Fruit fly (Drosophila melanogaster) whole organism, embryonic: ENCODE measurements around the gene Kr-h1.
A peak's percentile ranks its signal among the peaks of the same experiment; 100 is the strongest.

ENCODE experiments used
- Bdp1 ChIP-seq: fragments of 200-800 bp; sonication (Bioruptor generic); optimal IDR thresholded peaks from 3 replicates; lab custom pipeline; 2016; ENCODE audit warnings: missing biosample characterization, missing genetic modification characterization
- CG10321 ChIP-seq: fragments of 200-800 bp; sonication (Bioruptor generic); IDR thresholded peaks from 2 replicates; pipeline ENCODE4 v1.3.6; 2022; ENCODE audit warnings: missing biosample characterization, missing genetic modification characterization
- CG12942 ChIP-seq: fragments of 200-800 bp; sonication (Bioruptor generic); optimal IDR thresholded peaks from 3 replicates; lab custom pipeline; 2016; ENCODE audit warnings: missing biosample characterization, missing genetic modification characterization
- CG13894 ChIP-seq: fragments of 200-800 bp; sonication (Bioruptor generic); optimal IDR thresholded peaks from 3 replicates; lab custom pipeline; 2018; ENCODE audit warnings: missing biosample characterization, mild to moderate bottlenecking, missing genetic modification characterization, moderate library complexity
- CG14860 ChIP-seq: fragments of 200-800 bp; sonication (Bioruptor generic); IDR thresholded peaks from 3 replicates; pipeline ENCODE4 v1.3.6; 2022; ENCODE audit warnings: missing biosample characterization, missing genetic modification characterization; ENCODE audit not compliant: partially characterized antibody
- CG15269 ChIP-seq: fragments of 200-800 bp; sonication (Bioruptor generic); optimal IDR thresholded peaks from 2 replicates; lab custom pipeline; 2018; ENCODE audit warnings: missing biosample characterization, mild to moderate bottlenecking, missing genetic modification characterization, moderate library complexity
- CG15514 ChIP-seq: fragments of 200-800 bp; sonication (Bioruptor generic); optimal IDR thresholded peaks from 3 replicates; lab custom pipeline; 2017; ENCODE audit warnings: missing biosample characterization, missing genetic modification characterization, mild to moderate bottlenecking, moderate library complexity, missing genetic modification reagents
- CG16863 ChIP-seq: fragments of 200-800 bp; sonication (Bioruptor generic); optimal IDR thresholded peaks from 3 replicates; lab custom pipeline; 2016; ENCODE audit warnings: missing biosample characterization, missing genetic modification characterization
- CG18599 ChIP-seq: fragments of 200-800 bp; sonication (Bioruptor generic); optimal IDR thresholded peaks from 3 replicates; lab custom pipeline; 2017; ENCODE audit warnings: missing biosample characterization, missing genetic modification characterization, mild to moderate bottlenecking, moderate library complexity, missing genetic modification reagents
- CG2120 ChIP-seq: fragments of 200-800 bp; sonication (Bioruptor generic); optimal IDR thresholded peaks from 3 replicates; lab custom pipeline; 2016; ENCODE audit warnings: missing biosample characterization, missing genetic modification characterization
- CG2202 ChIP-seq: fragments of 200-800 bp; sonication (Bioruptor generic); optimal IDR thresholded peaks from 2 replicates; lab custom pipeline; 2018; ENCODE audit warnings: missing biosample characterization, mild to moderate bottlenecking, missing genetic modification characterization
- CG30020 ChIP-seq: fragments of 200-800 bp; optimal IDR thresholded peaks from 2 replicates; lab custom pipeline; 2019; ENCODE audit warnings: missing biosample characterization, mild to moderate bottlenecking, missing genetic modification characterization, moderate library complexity
- CG30403 ChIP-seq: fragments of 200-800 bp; sonication (Bioruptor generic); optimal IDR thresholded peaks from 3 replicates; lab custom pipeline; 2016; ENCODE audit warnings: missing biosample characterization, missing genetic modification characterization
- CG32532 ChIP-seq: fragments of 200-800 bp; sonication (Bioruptor generic); IDR thresholded peaks from 2 replicates; pipeline ENCODE4 v1.3.6; 2022; ENCODE audit warnings: missing biosample characterization, missing genetic modification characterization
- CG3726 ChIP-seq: fragments of 200-800 bp; sonication (Bioruptor generic); IDR thresholded peaks from 3 replicates; pipeline ENCODE4, ENCODE4 v1.3.6; 2022; ENCODE audit warnings: missing biosample characterization, missing genetic modification characterization
- CG3847 ChIP-seq: fragments of 200-800 bp; sonication (Bioruptor generic); IDR thresholded peaks from 2 replicates; pipeline ENCODE4 v1.3.6; 2022; ENCODE audit warnings: missing biosample characterization, missing genetic modification characterization
- CG42726 ChIP-seq: fragments of 200-800 bp; sonication (Bioruptor generic); IDR thresholded peaks from 2 replicates; pipeline ENCODE4 v1.3.6; 2022; ENCODE audit warnings: missing biosample characterization, missing genetic modification characterization; ENCODE audit not compliant: partially characterized antibody
- CG4820 ChIP-seq: fragments of 200-800 bp; sonication (Bioruptor generic); optimal IDR thresholded peaks from 3 replicates; lab custom pipeline; 2016; ENCODE audit warnings: missing biosample characterization, missing genetic modification characterization
- CG6254 ChIP-seq: fragments of 200-800 bp; sonication (Bioruptor generic); optimal IDR thresholded peaks from 3 replicates; lab custom pipeline; 2017; ENCODE audit warnings: mild to moderate bottlenecking, missing biosample characterization, missing genetic modification reagents, missing genetic modification characterization
- CG7271 ChIP-seq: fragments of 200-800 bp; sonication (Bioruptor generic); optimal IDR thresholded peaks from 2 replicates; lab custom pipeline; 2018; ENCODE audit warnings: missing biosample characterization, mild to moderate bottlenecking, missing genetic modification characterization, moderate library complexity
- CHES-1-like ChIP-seq: fragments of 200-800 bp; sonication (Bioruptor generic); optimal IDR thresholded peaks from 2 replicates; lab custom pipeline; 2016; ENCODE audit warnings: missing biosample characterization, missing genetic modification characterization
- Dad ChIP-seq: fragments of 200-800 bp; sonication (Bioruptor generic); optimal IDR thresholded peaks from 3 replicates; lab custom pipeline; 2016; ENCODE audit warnings: missing biosample characterization, missing genetic modification characterization
- Gug ChIP-seq: fragments of 200-800 bp; sonication (Bioruptor generic); IDR thresholded peaks from 4 replicates; pipeline ENCODE4 v1.3.6; 2022; ENCODE audit warnings: missing biosample characterization, missing genetic modification characterization
- Hey ChIP-seq: fragments of 200-800 bp; sonication (Bioruptor generic); optimal IDR thresholded peaks from 3 replicates; lab custom pipeline; 2018; ENCODE audit warnings: missing biosample characterization, mild to moderate bottlenecking, missing genetic modification characterization
- Hr51 ChIP-seq, 2 experiments: fragments of 200-800 bp; sonication (Bioruptor generic); optimal IDR thresholded peaks; 2 replicates in 1 of 2; 3 replicates in 1 of 2; lab custom pipeline; 2016 to 2018; ENCODE audit warnings: missing biosample characterization in 2 of 2, missing genetic modification characterization in 2 of 2, mild to moderate bottlenecking in 1 of 2, moderate library complexity in 1 of 2
- Jarid2 ChIP-seq: fragments of 200-800 bp; sonication (Bioruptor generic); optimal IDR thresholded peaks from 3 replicates; lab custom pipeline; 2017; ENCODE audit warnings: mild to moderate bottlenecking, missing biosample characterization, missing genetic modification reagents, missing genetic modification characterization
- Oli ChIP-seq: fragments of 200-800 bp; sonication (Bioruptor generic); optimal IDR thresholded peaks from 2 replicates; lab custom pipeline; 2018; ENCODE audit warnings: missing biosample characterization, mild to moderate bottlenecking, missing genetic modification characterization, moderate library complexity
- Spps ChIP-seq: fragments of 200-800 bp; sonication (Bioruptor generic); optimal IDR thresholded peaks from 2 replicates; lab custom pipeline; 2018; ENCODE audit warnings: missing biosample characterization, mild to moderate bottlenecking, missing genetic modification characterization
- Vsx1 ChIP-seq: fragments of 200-800 bp; sonication (Bioruptor generic); optimal IDR thresholded peaks from 2 replicates; lab custom pipeline; 2017; ENCODE audit warnings: missing biosample characterization, mild to moderate bottlenecking, missing genetic modification characterization, missing genetic modification reagents
- ash1 ChIP-seq: fragments of 200-800 bp; sonication (Bioruptor generic); optimal IDR thresholded peaks from 2 replicates; lab custom pipeline; 2018; ENCODE audit warnings: missing biosample characterization, mild to moderate bottlenecking, missing genetic modification characterization
- ato ChIP-seq: fragments of 200-800 bp; sonication (Bioruptor generic); IDR thresholded peaks from 2 replicates; pipeline ENCODE4 v1.3.6; 2022; ENCODE audit warnings: missing biosample characterization, missing genetic modification characterization; ENCODE audit not compliant: partially characterized antibody
- bab2 ChIP-seq: fragments of 200-800 bp; sonication (Bioruptor generic); optimal IDR thresholded peaks from 2 replicates; lab custom pipeline; 2016; ENCODE audit warnings: missing biosample characterization, missing genetic modification characterization
- br ChIP-seq: fragments of >200 bp; optimal IDR thresholded peaks from 2 replicates; lab custom pipeline; 2017
- btn ChIP-seq: fragments of 200-800 bp; sonication (Bioruptor generic); optimal IDR thresholded peaks from 2 replicates; lab custom pipeline; 2016; ENCODE audit warnings: missing biosample characterization, missing genetic modification characterization
- cas ChIP-seq: fragments of 200-800 bp; sonication (Bioruptor generic); IDR thresholded peaks from 2 replicates; pipeline ENCODE4 v1.3.6; 2022; ENCODE audit warnings: missing biosample characterization, missing genetic modification characterization
- caup ChIP-seq: fragments of 200-800 bp; sonication (Bioruptor generic); optimal IDR thresholded peaks from 3 replicates; lab custom pipeline; 2017; ENCODE audit warnings: missing biosample characterization, mild to moderate bottlenecking, missing genetic modification characterization, moderate library complexity; ENCODE audit not compliant: severe bottlenecking
- corto ChIP-seq: fragments of 200-800 bp; sonication (Bioruptor generic); optimal IDR thresholded peaks from 2 replicates; lab custom pipeline; 2016; ENCODE audit warnings: missing biosample characterization, mild to moderate bottlenecking, missing genetic modification characterization, moderate library complexity
- crc ChIP-seq: fragments of 200-800 bp; sonication (Bioruptor generic); optimal IDR thresholded peaks from 2 replicates; lab custom pipeline; 2016; ENCODE audit warnings: missing biosample characterization, missing genetic modification characterization
- dan ChIP-seq: fragments of 200-800 bp; sonication (Bioruptor generic); IDR thresholded peaks from 2 replicates; pipeline ENCODE4 v1.3.6; 2022; ENCODE audit warnings: missing biosample characterization, missing genetic modification characterization
- ewg ChIP-seq: fragments of 200-800 bp; sonication (Bioruptor generic); optimal IDR thresholded peaks from 3 replicates; lab custom pipeline; 2017; ENCODE audit warnings: mild to moderate bottlenecking, missing biosample characterization, missing genetic modification reagents, missing genetic modification characterization
- h ChIP-seq: fragments of >200 bp; optimal IDR thresholded peaks from 2 replicates; lab custom pipeline; 2017
- jigr1 ChIP-seq: fragments of 200-800 bp; sonication (Bioruptor generic); IDR thresholded peaks from 3 replicates; pipeline ENCODE4 v1.3.6; 2022; ENCODE audit warnings: missing biosample characterization, missing genetic modification characterization
- jumu ChIP-seq: fragments of 200-800 bp; sonication (Bioruptor generic); optimal IDR thresholded peaks from 3 replicates; lab custom pipeline; 2016; ENCODE audit warnings: missing biosample characterization, missing genetic modification characterization
- lab ChIP-seq: fragments of 200-800 bp; sonication (Bioruptor generic); optimal IDR thresholded peaks from 3 replicates; lab custom pipeline; 2017; ENCODE audit warnings: missing biosample characterization, missing genetic modification characterization, mild to moderate bottlenecking, moderate library complexity, missing genetic modification reagents
- luna ChIP-seq: fragments of 200-800 bp; sonication (Bioruptor generic); optimal IDR thresholded peaks from 2 replicates; lab custom pipeline; 2016; ENCODE audit warnings: missing biosample characterization, missing genetic modification characterization
- onecut ChIP-seq: fragments of 200-800 bp; sonication (Bioruptor generic); IDR thresholded peaks from 2 replicates; pipeline ENCODE4 v1.3.6; 2022; ENCODE audit warnings: missing biosample characterization, missing genetic modification characterization
- phol ChIP-seq: fragments of 200-800 bp; sonication (Bioruptor generic); optimal IDR thresholded peaks from 3 replicates; lab custom pipeline; 2018; ENCODE audit warnings: missing biosample characterization, mild to moderate bottlenecking, missing genetic modification characterization, moderate library complexity
- twi ChIP-seq: fragments of 200-800 bp; optimal IDR thresholded peaks from 2 replicates; lab custom pipeline; 2019; ENCODE audit warnings: missing biosample characterization, mild to moderate bottlenecking, missing genetic modification characterization, moderate library complexity
- tx ChIP-seq: fragments of 200-800 bp; sonication (Bioruptor generic); optimal IDR thresholded peaks from 2 replicates; lab custom pipeline; 2016; ENCODE audit warnings: missing biosample characterization, missing genetic modification characterization

Gene Kr-h1

DNA sequence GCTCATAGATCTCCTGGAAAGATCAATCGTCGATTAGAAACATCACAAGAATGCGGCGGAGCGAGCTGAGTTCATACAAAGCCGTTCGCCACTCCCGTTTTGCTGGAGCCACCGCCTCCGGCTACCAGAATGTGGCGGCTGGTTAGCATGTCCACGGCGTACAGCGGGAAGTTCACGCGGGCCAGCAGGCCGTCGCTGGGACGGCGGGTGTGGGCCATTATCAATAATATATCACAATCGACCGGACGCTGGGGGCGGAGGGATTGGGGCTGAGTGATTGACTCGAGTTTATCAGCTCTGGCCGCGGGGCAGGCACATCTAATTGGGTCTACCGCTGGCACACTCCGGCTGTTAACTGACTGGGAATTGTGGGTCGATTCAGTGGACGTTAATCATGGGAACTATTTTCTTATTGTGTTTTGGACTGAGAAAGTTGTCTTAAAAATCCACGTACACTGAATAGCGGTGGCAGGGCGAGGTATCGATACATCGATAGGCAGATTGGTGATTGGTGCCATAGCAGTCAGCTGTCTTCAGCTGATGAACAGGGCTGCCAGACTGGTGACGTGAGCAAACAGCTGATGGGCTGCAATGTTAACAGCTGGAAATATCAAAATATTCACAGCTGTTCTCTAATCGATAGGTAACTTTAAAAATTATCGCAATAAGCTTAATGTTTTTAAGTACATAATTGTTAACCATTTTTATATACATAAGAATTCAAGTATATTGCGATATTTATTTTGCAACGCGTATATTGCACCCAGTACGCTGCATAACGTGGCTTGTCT lies 16.3 kb downstream of the Kr-h1 start, which contains the start of gene CG9175 (continued):
- no peak for TF ChIP-seq CG4820 (GFP tag; lab: Kevin White, UChicago)
- peak; percentile 51 for TF ChIP-seq phol
- TF ChIP-seq CG3847 (GFP tag; lab: Robert Waterston, UW): peak; percentile 84
- TF ChIP-seq Gug (GFP tag; lab: Robert Waterston, UW): no peak; the same call in 3 of the 4 replicates
- TF ChIP-seq bab2 (GFP tag; lab: Kevin White, UChicago): peak; percentile 8
- no peak for TF ChIP-seq Hey (tag; lab: Kevin White, UChicago)
- peak; percentile 64; the same call in 1 of the 2 replicates for TF ChIP-seq onecut (GFP tag; lab: Robert Waterston, UW)
- TF ChIP-seq ewg: peak; percentile 20
- peak; percentile 34 for TF ChIP-seq CG7271 (tag; lab: Kevin White, UChicago)
- peak; percentile 7 for TF ChIP-seq Spps (tag; lab: Kevin White, UChicago)
- no peak for TF ChIP-seq CG3726 (GFP tag; lab: Robert Waterston, UW)
- TF ChIP-seq ash1: peak; percentile 28
- peak; percentile 58; the same call in 1 of the 2 replicates for TF ChIP-seq CG32532
- peak; percentile 58; the same call in 1 of the 2 replicates for TF ChIP-seq cas (GFP tag; lab: Robert Waterston, UW)
- TF ChIP-seq Dad (GFP tag; lab: Kevin White, UChicago): peak; percentile 46
- no peak for TF ChIP-seq CG2202 (tag; lab: Kevin White, UChicago)
- TF ChIP-seq Vsx1 (GFP tag; lab: Kevin White, UChicago): no peak
- TF ChIP-seq br (lab: Kevin White, UChicago): no peak
- TF ChIP-seq Oli (tag; lab: Kevin White, UChicago): no peak
- TF ChIP-seq CG10321 (GFP tag; lab: Robert Waterston, UW): no peak
- TF ChIP-seq ato: peak; percentile 95
- TF ChIP-seq CG18599: peak; percentile 32
- no peak for TF ChIP-seq dan (GFP tag; lab: Robert Waterston, UW)
- no peak for TF ChIP-seq CG16863 (GFP tag; lab: Kevin White, UChicago)
- no peak; the same call in 2 of the 3 replicates for TF ChIP-seq jigr1 (GFP tag; lab: Robert Waterston, UW)
- peak; percentile 5 for TF ChIP-seq luna (GFP tag; lab: Kevin White, UChicago)
- no peak for TF ChIP-seq CG6254 (GFP tag; lab: Kevin White, UChicago)
- peak; percentile 2 to 42 for TF ChIP-seq Hr51 (GFP tag; optimal IDR thresholded peaks at IDR 0.05; lab: Kevin White, UChicago)
- TF ChIP-seq btn (GFP tag; lab: Kevin White, UChicago): no peak
- TF ChIP-seq CG42726 (GFP tag; lab: Robert Waterston, UW): peak; percentile 99
- no peak for TF ChIP-seq twi (tag; lab: Kevin White, UChicago)
- TF ChIP-seq CG12942: no peak
- peak; percentile 81 for TF ChIP-seq CG15514 (GFP tag; lab: Kevin White, UChicago)
- peak; percentile 39 for TF ChIP-seq tx
- TF ChIP-seq CG15269 (tag; lab: Kevin White, UChicago): no peak
- peak; percentile 89 for TF ChIP-seq CHES-1-like (GFP tag; lab: Kevin White, UChicago)
- peak; percentile 33 for TF ChIP-seq CG30020
- no peak for TF ChIP-seq Jarid2 (GFP tag; lab: Kevin White, UChicago)
- TF ChIP-seq caup (GFP tag; lab: Kevin White, UChicago): peak; percentile 39
- peak; percentile 16 for TF ChIP-seq Bdp1
- TF ChIP-seq jumu: peak; percentile 48
- TF ChIP-seq CG30403 (GFP tag; lab: Kevin White, UChicago): peak; percentile 44
- TF ChIP-seq corto (GFP tag; lab: Kevin White, UChicago): no peak
- TF ChIP-seq lab (GFP tag; lab: Kevin White, UChicago): peak; percentile 67
- TF ChIP-seq CG2120 (GFP tag; lab: Kevin White, UChicago): peak; percentile 61
- no peak for TF ChIP-seq crc (GFP tag; lab: Kevin White, UChicago)
- TF ChIP-seq CG14860 (GFP tag; lab: Robert Waterston, UW): peak; percentile 87
- no peak for TF ChIP-seq h (lab: Kevin White, UChicago)
- peak; percentile 75 for TF ChIP-seq CG13894 (tag; lab: Kevin White, UChicago)
